Worm (Caenorhabditis elegans) whole organism, late embryonic: ENCODE measurements around the gene Y22D7AL.1.

Source experiments
- ama-1 ChIP-seq: fragments of 150-350 bp; optimal IDR thresholded peaks from 2 replicates; lab custom pipeline; 2014
- ceh-18 ChIP-seq: sonication (generic microtip); optimal IDR thresholded peaks from 2 replicates; lab custom pipeline; 2016; ENCODE audit warnings: missing genetic modification characterization, missing compliant biosample characterization
- ceh-30 ChIP-seq: fragments of 150-350 bp; optimal IDR thresholded peaks from 2 replicates; lab custom pipeline; 2014; ENCODE audit warnings: missing biosample characterization, missing genetic modification characterization
- ceh-31 ChIP-seq: sonication (generic microtip); optimal IDR thresholded peaks from 2 replicates; lab custom pipeline; 2016; ENCODE audit warnings: missing genetic modification characterization, missing compliant biosample characterization
- dmd-4 ChIP-seq: sonication (generic microtip); optimal IDR thresholded peaks from 2 replicates; lab custom pipeline; 2016; ENCODE audit warnings: borderline replicate concordance, missing genetic modification characterization, missing compliant biosample characterization
- elt-4 ChIP-seq: sonication (generic microtip); optimal IDR thresholded peaks from 2 replicates; lab custom pipeline; 2016; ENCODE audit warnings: missing genetic modification characterization, missing compliant biosample characterization
- hlh-15 ChIP-seq: sonication (generic microtip); optimal IDR thresholded peaks from 2 replicates; lab custom pipeline; 2016; ENCODE audit warnings: missing genetic modification characterization, missing compliant biosample characterization
- madf-2 ChIP-seq: sonication (generic microtip); optimal IDR thresholded peaks from 2 replicates; lab custom pipeline; 2017; ENCODE audit warnings: missing genetic modification characterization, missing compliant biosample characterization
- npax-4 ChIP-seq: sonication (generic microtip); optimal IDR thresholded peaks from 2 replicates; lab custom pipeline; 2016; ENCODE audit warnings: missing genetic modification characterization, missing compliant biosample characterization
- pat-9 ChIP-seq: fragments of 200-800 bp; sonication (Bioruptor generic); optimal IDR thresholded peaks from 2 replicates; lab custom pipeline; 2018; ENCODE audit warnings: mild to moderate bottlenecking, missing genetic modification characterization, moderate library complexity, missing compliant biosample characterization
- pha-4 ChIP-seq: fragments of 150-350 bp; optimal IDR thresholded peaks from 2 replicates; lab custom pipeline; 2018; ENCODE audit warnings: missing biosample characterization, missing genetic modification reagents, missing genetic modification characterization
- ref-2 ChIP-seq: sonication (generic microtip); optimal IDR thresholded peaks from 2 replicates; lab custom pipeline; 2016; ENCODE audit warnings: missing genetic modification characterization, missing compliant biosample characterization
- tbx-2 ChIP-seq: sonication (generic microtip); optimal IDR thresholded peaks from 2 replicates; lab custom pipeline; 2016; ENCODE audit warnings: missing genetic modification characterization, missing compliant biosample characterization
- unc-42 ChIP-seq: sonication (generic microtip); optimal IDR thresholded peaks from 2 replicates; lab custom pipeline; 2016; ENCODE audit warnings: missing genotype, missing genetic modification characterization, missing compliant biosample characterization

DNA sequence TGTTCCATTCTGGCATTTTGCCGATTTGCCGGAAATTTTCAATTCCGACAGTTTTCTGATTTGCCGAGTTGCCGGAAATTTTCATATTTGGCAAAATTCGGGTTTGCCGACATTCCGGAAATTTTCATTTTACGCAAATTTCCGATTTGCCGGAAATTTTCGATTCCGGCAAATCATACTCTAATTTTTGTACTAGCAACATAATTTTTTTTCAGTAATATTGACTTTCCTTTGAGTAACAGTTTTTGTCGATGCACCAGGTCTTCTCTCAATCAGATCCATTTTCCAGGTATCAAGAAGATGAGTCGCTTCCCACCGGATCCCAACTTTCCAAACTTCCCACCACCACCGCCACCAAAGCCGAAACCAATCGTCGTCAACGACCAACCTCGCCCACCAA is 11.1 kb upstream of the Y22D7AL.1 start, which contains the start of gene Y22D7AL.3:
- TF ChIP-seq unc-42 (tag; lab: Kevin White, UChicago) (no peak), elt-4 (tag; lab: Kevin White, UChicago) (no peak), tbx-2 (tag; lab: Kevin White, UChicago) (no peak), npax-4 (tag; lab: Kevin White, UChicago) (no peak), ama-1 (no peak), ceh-30 (tag; lab: Kevin White, UChicago) (no peak), pha-4 (tag; lab: Kevin White, UChicago) (no peak), ceh-18 (no peak), pat-9 (tag; lab: Kevin White, UChicago) (no peak), dmd-4 (no peak), hlh-15 (tag; lab: Kevin White, UChicago) (no peak), ceh-31 (no peak), ref-2 (tag; lab: Kevin White, UChicago) (no peak), madf-2 (tag; lab: Kevin White, UChicago) (no peak)
